Worm (Caenorhabditis elegans) whole organism, mixed stage, embryonic: ENCODE results near the gene dgn-1.

Experiments used
- ceh-83 ChIP-seq: fragments of 200-800 bp; sonication (Bioruptor generic); optimal IDR thresholded peaks from 2 replicates; lab custom pipeline; 2018; ENCODE audit warnings: mild to moderate bottlenecking, missing genetic modification characterization, missing compliant biosample characterization
- pha-4 ChIP-seq: fragments of 150-350 bp; optimal IDR thresholded peaks from 2 replicates; lab custom pipeline; 2018; ENCODE audit warnings: missing biosample characterization, missing genetic modification reagents, missing genetic modification characterization
- snpc-4 ChIP-seq: fragments of 150-350 bp; optimal IDR thresholded peaks from 2 replicates; lab custom pipeline; 2014; ENCODE audit warnings: missing biosample characterization, missing genetic modification characterization
- unc-62 ChIP-seq: fragments of 150-350 bp; optimal IDR thresholded peaks from 2 replicates; lab custom pipeline; 2014; ENCODE audit warnings: missing biosample characterization, missing genetic modification reagents, missing genetic modification characterization

ce11 chrX:10958427-10958826 is 29.6 kb upstream of the dgn-1 start, which contains the start of gene nlp-19:
- no peak for TF ChIP-seq snpc-4 (tag; lab: Kevin White, UChicago)
- no peak for TF ChIP-seq unc-62 (GFP tag; lab: Kevin White, UChicago)
- no peak for TF ChIP-seq pha-4 (tag; lab: Kevin White, UChicago)
- TF ChIP-seq ceh-83 (GFP tag; lab: Kevin White, UChicago), result no peak
